Fruit fly (Drosophila melanogaster) whole organism, embryonic: ENCODE results near the gene CG15642.

Experiments used
- Adf1 ChIP-seq: fragments of 200-800 bp; sonication (Bioruptor generic); IDR thresholded peaks from 2 replicates; pipeline ENCODE4 v1.3.6; 2022; ENCODE audit warnings: missing biosample characterization, missing genetic modification characterization
- Antp ChIP-seq: fragments of 200-800 bp; sonication (Bioruptor generic); optimal IDR thresholded peaks from 3 replicates; lab custom pipeline; 2016; ENCODE audit warnings: missing biosample characterization, missing genetic modification characterization
- Atf3 ChIP-seq: fragments of 200-800 bp; sonication (Bioruptor generic); optimal IDR thresholded peaks from 3 replicates; lab custom pipeline; 2016; ENCODE audit warnings: missing biosample characterization, missing genetic modification characterization
- CG10267 ChIP-seq: fragments of 200-800 bp; sonication (Bioruptor generic); optimal IDR thresholded peaks from 2 replicates; lab custom pipeline; 2018; ENCODE audit warnings: missing biosample characterization, mild to moderate bottlenecking, missing genetic modification characterization, moderate library complexity
- CG10462 ChIP-seq: fragments of 200-800 bp; sonication (Bioruptor generic); optimal IDR thresholded peaks from 2 replicates; lab custom pipeline; 2016; ENCODE audit warnings: missing biosample characterization, missing genetic modification characterization
- CG11398 ChIP-seq: fragments of 200-800 bp; sonication (Bioruptor generic); optimal IDR thresholded peaks from 2 replicates; lab custom pipeline; 2016; ENCODE audit warnings: missing biosample characterization, missing genetic modification characterization
- CG12659 ChIP-seq: fragments of 200-800 bp; sonication (Bioruptor generic); optimal IDR thresholded peaks from 3 replicates; lab custom pipeline; 2017; ENCODE audit warnings: mild to moderate bottlenecking, missing biosample characterization, missing genetic modification reagents, missing genetic modification characterization
- CG12942 ChIP-seq: fragments of 200-800 bp; sonication (Bioruptor generic); optimal IDR thresholded peaks from 3 replicates; lab custom pipeline; 2016; ENCODE audit warnings: missing biosample characterization, missing genetic modification characterization
- CG13287 ChIP-seq: fragments of 200-800 bp; sonication (Bioruptor generic); IDR thresholded peaks from 2 replicates; pipeline ENCODE4 v1.3.6; 2022; ENCODE audit warnings: missing biosample characterization, missing genetic modification characterization; ENCODE audit not compliant: partially characterized antibody
- CG13894 ChIP-seq: fragments of 200-800 bp; sonication (Bioruptor generic); optimal IDR thresholded peaks from 3 replicates; lab custom pipeline; 2018; ENCODE audit warnings: missing biosample characterization, mild to moderate bottlenecking, missing genetic modification characterization, moderate library complexity
- CG14050 ChIP-seq: fragments of 200-800 bp; sonication (Bioruptor generic); IDR thresholded peaks from 3 replicates; pipeline ENCODE4 v1.3.6; 2022; ENCODE audit warnings: missing biosample characterization, missing genetic modification characterization
- CG17802 ChIP-seq: fragments of 200-800 bp; sonication (Bioruptor generic); optimal IDR thresholded peaks from 2 replicates; lab custom pipeline; 2018; ENCODE audit warnings: missing biosample characterization, mild to moderate bottlenecking, missing genetic modification characterization, moderate library complexity
- CG2199 ChIP-seq: fragments of 200-800 bp; sonication (Bioruptor generic); IDR thresholded peaks from 3 replicates; pipeline ENCODE4 v1.3.6; 2022; ENCODE audit warnings: missing biosample characterization, missing genetic modification characterization
- CG2712 ChIP-seq: fragments of 200-800 bp; optimal IDR thresholded peaks from 3 replicates; lab custom pipeline; 2019; ENCODE audit warnings: missing biosample characterization, mild to moderate bottlenecking, missing genetic modification characterization, moderate library complexity
- CG3407 ChIP-seq: fragments of 200-800 bp; sonication (Bioruptor generic); optimal IDR thresholded peaks from 2 replicates; lab custom pipeline; 2018; ENCODE audit warnings: missing biosample characterization, mild to moderate bottlenecking, missing genetic modification characterization
- CG34422 ChIP-seq: fragments of 200-800 bp; sonication (Bioruptor generic); IDR thresholded peaks from 3 replicates; pipeline ENCODE4 v1.3.6; 2022; ENCODE audit warnings: missing biosample characterization, missing genetic modification characterization
- CG42726 ChIP-seq: fragments of 200-800 bp; sonication (Bioruptor generic); IDR thresholded peaks from 2 replicates; pipeline ENCODE4 v1.3.6; 2022; ENCODE audit warnings: missing biosample characterization, missing genetic modification characterization; ENCODE audit not compliant: partially characterized antibody
- CG6175 ChIP-seq: fragments of 200-800 bp; sonication (Bioruptor generic); IDR thresholded peaks from 3 replicates; pipeline ENCODE4 v1.3.6; 2022; ENCODE audit warnings: missing biosample characterization, missing genetic modification characterization
- CG6272 ChIP-seq: fragments of 200-800 bp; sonication (Bioruptor generic); IDR thresholded peaks from 2 replicates; pipeline ENCODE4 v1.3.6; 2022; ENCODE audit warnings: missing biosample characterization, missing genetic modification characterization
- CG7963 ChIP-seq: fragments of 200-800 bp; sonication (Bioruptor generic); IDR thresholded peaks from 3 replicates; pipeline ENCODE4 v1.3.6; 2022; ENCODE audit warnings: missing biosample characterization, missing genetic modification characterization; ENCODE audit not compliant: partially characterized antibody
- CG8924 ChIP-seq: fragments of 200-800 bp; optimal IDR thresholded peaks from 3 replicates; lab custom pipeline; 2019; ENCODE audit warnings: missing biosample characterization, mild to moderate bottlenecking, missing genetic modification characterization, moderate library complexity
- Dad ChIP-seq: fragments of 200-800 bp; sonication (Bioruptor generic); optimal IDR thresholded peaks from 3 replicates; lab custom pipeline; 2016; ENCODE audit warnings: missing biosample characterization, missing genetic modification characterization
- Gsc ChIP-seq: fragments of 200-800 bp; sonication (Bioruptor generic); IDR thresholded peaks from 2 replicates; pipeline ENCODE4 v1.3.6; 2022; ENCODE audit warnings: missing biosample characterization, missing genetic modification characterization
- HLH3B ChIP-seq: fragments of 200-800 bp; sonication (Bioruptor generic); IDR thresholded peaks from 2 replicates; pipeline ENCODE4 v1.3.6; 2022; ENCODE audit warnings: missing biosample characterization, missing genetic modification characterization
- Hey ChIP-seq: fragments of 200-800 bp; sonication (Bioruptor generic); optimal IDR thresholded peaks from 3 replicates; lab custom pipeline; 2018; ENCODE audit warnings: missing biosample characterization, mild to moderate bottlenecking, missing genetic modification characterization
- HmgD ChIP-seq: fragments of 200-800 bp; sonication (Bioruptor generic); optimal IDR thresholded peaks from 3 replicates; lab custom pipeline; 2016; ENCODE audit warnings: missing biosample characterization, missing genetic modification characterization
- Hr3 ChIP-seq: fragments of 200-800 bp; sonication (Bioruptor generic); optimal IDR thresholded peaks from 3 replicates; lab custom pipeline; 2016; ENCODE audit warnings: missing biosample characterization, missing genetic modification characterization
- Lhr ChIP-seq: fragments of 200-800 bp; sonication (Bioruptor generic); optimal IDR thresholded peaks from 3 replicates; lab custom pipeline; 2017; ENCODE audit warnings: mild to moderate bottlenecking, missing biosample characterization, missing genetic modification reagents, missing genetic modification characterization
- Neu2 ChIP-seq: fragments of 200-800 bp; sonication (Bioruptor generic); optimal IDR thresholded peaks from 3 replicates; lab custom pipeline; 2016; ENCODE audit warnings: missing biosample characterization, missing genetic modification characterization, borderline replicate concordance
- Nf-YB ChIP-seq: fragments of 200-800 bp; sonication (Bioruptor generic); optimal IDR thresholded peaks from 3 replicates; lab custom pipeline; 2019; ENCODE audit warnings: missing biosample characterization, mild to moderate bottlenecking, missing genetic modification characterization, moderate library complexity
- Pdp1 ChIP-seq, 2 experiments: fragments of 200-800 bp; sonication (Bioruptor generic); optimal IDR thresholded peaks; 3 replicates each; lab custom pipeline; 2016; ENCODE audit warnings: missing biosample characterization in 2 of 2, missing genetic modification characterization in 2 of 2, mild to moderate bottlenecking in 1 of 2, moderate library complexity in 1 of 2
- Rfx ChIP-seq: fragments of 200-800 bp; sonication (Bioruptor generic); IDR thresholded peaks from 2 replicates; pipeline ENCODE4 v1.3.6; 2022; ENCODE audit warnings: missing biosample characterization, missing genetic modification characterization
- Scr ChIP-seq: fragments of 200-800 bp; sonication (Bioruptor generic); IDR thresholded peaks from 2 replicates; pipeline ENCODE4 v1.3.6; 2022; ENCODE audit warnings: missing biosample characterization, missing genetic modification characterization; ENCODE audit not compliant: partially characterized antibody
- Six4 ChIP-seq: fragments of 200-800 bp; sonication (Bioruptor generic); optimal IDR thresholded peaks from 2 replicates; lab custom pipeline; 2016; ENCODE audit warnings: missing biosample characterization, missing genetic modification characterization
- al ChIP-seq: fragments of 200-800 bp; sonication (Bioruptor generic); IDR thresholded peaks from 2 replicates; pipeline ENCODE4 v1.3.6; 2022; ENCODE audit warnings: missing biosample characterization, missing genetic modification characterization
- aop ChIP-seq: fragments of 200-800 bp; sonication (Bioruptor generic); IDR thresholded peaks from 2 replicates; pipeline ENCODE4 v1.3.6; 2022; ENCODE audit warnings: missing biosample characterization, missing genetic modification characterization
- corto ChIP-seq: fragments of 200-800 bp; sonication (Bioruptor generic); optimal IDR thresholded peaks from 2 replicates; lab custom pipeline; 2016; ENCODE audit warnings: missing biosample characterization, mild to moderate bottlenecking, missing genetic modification characterization, moderate library complexity
- dmrt99B ChIP-seq: fragments of 200-800 bp; sonication (Bioruptor generic); optimal IDR thresholded peaks from 2 replicates; lab custom pipeline; 2018; ENCODE audit warnings: missing biosample characterization, mild to moderate bottlenecking, missing genetic modification characterization, moderate library complexity
- ewg ChIP-seq: fragments of 200-800 bp; sonication (Bioruptor generic); optimal IDR thresholded peaks from 3 replicates; lab custom pipeline; 2017; ENCODE audit warnings: mild to moderate bottlenecking, missing biosample characterization, missing genetic modification reagents, missing genetic modification characterization
- gcm2 ChIP-seq: fragments of 200-800 bp; sonication (Bioruptor generic); optimal IDR thresholded peaks from 2 replicates; lab custom pipeline; 2016; ENCODE audit warnings: missing biosample characterization, missing genetic modification characterization
- grau ChIP-seq: fragments of 200-800 bp; optimal IDR thresholded peaks from 3 replicates; lab custom pipeline; 2019; ENCODE audit warnings: missing biosample characterization, mild to moderate bottlenecking, missing genetic modification characterization, moderate library complexity
- hb ChIP-seq: fragments of 200-800 bp; sonication (Bioruptor generic); IDR thresholded peaks from 3 replicates; pipeline ENCODE4 v1.3.6; 2022; ENCODE audit warnings: missing biosample characterization, missing genetic modification characterization; ENCODE audit not compliant: partially characterized antibody
- her ChIP-seq: fragments of 200-800 bp; sonication (Bioruptor generic); optimal IDR thresholded peaks from 2 replicates; lab custom pipeline; 2016; ENCODE audit warnings: missing biosample characterization, missing genetic modification characterization
- rib ChIP-seq: fragments of 200-800 bp; sonication (Bioruptor generic); IDR thresholded peaks from 2 replicates; pipeline ENCODE4 v1.3.6; 2022; ENCODE audit warnings: missing biosample characterization, missing genetic modification characterization
- salm ChIP-seq: fragments of 200-800 bp; sonication (Bioruptor generic); optimal IDR thresholded peaks from 2 replicates; lab custom pipeline; 2018; ENCODE audit warnings: missing biosample characterization, mild to moderate bottlenecking, missing genetic modification characterization
- sr ChIP-seq: fragments of 200-800 bp; sonication (Bioruptor generic); IDR thresholded peaks from 3 replicates; pipeline ENCODE4 v1.3.6; 2022; ENCODE audit warnings: missing biosample characterization, missing genetic modification characterization
- stc ChIP-seq: fragments of 200-800 bp; sonication (Bioruptor generic); IDR thresholded peaks from 2 replicates; pipeline ENCODE4 v1.3.6; 2022; ENCODE audit warnings: missing biosample characterization, missing genetic modification characterization
- trh ChIP-seq: fragments of 200-800 bp; sonication (Bioruptor generic); optimal IDR thresholded peaks from 2 replicates; lab custom pipeline; 2016; ENCODE audit warnings: missing biosample characterization, missing genetic modification characterization
- vvl ChIP-seq: fragments of 200-800 bp; sonication (Bioruptor generic); IDR thresholded peaks from 2 replicates; pipeline ENCODE4 v1.3.6; 2022; ENCODE audit warnings: missing biosample characterization, missing genetic modification characterization
- zen2 ChIP-seq: fragments of 200-800 bp; sonication (Bioruptor generic); IDR thresholded peaks from 3 replicates; pipeline ENCODE4 v1.3.6; 2022; ENCODE audit warnings: missing biosample characterization, missing genetic modification characterization; ENCODE audit not compliant: partially characterized antibody

Gene CG15642

DNA sequence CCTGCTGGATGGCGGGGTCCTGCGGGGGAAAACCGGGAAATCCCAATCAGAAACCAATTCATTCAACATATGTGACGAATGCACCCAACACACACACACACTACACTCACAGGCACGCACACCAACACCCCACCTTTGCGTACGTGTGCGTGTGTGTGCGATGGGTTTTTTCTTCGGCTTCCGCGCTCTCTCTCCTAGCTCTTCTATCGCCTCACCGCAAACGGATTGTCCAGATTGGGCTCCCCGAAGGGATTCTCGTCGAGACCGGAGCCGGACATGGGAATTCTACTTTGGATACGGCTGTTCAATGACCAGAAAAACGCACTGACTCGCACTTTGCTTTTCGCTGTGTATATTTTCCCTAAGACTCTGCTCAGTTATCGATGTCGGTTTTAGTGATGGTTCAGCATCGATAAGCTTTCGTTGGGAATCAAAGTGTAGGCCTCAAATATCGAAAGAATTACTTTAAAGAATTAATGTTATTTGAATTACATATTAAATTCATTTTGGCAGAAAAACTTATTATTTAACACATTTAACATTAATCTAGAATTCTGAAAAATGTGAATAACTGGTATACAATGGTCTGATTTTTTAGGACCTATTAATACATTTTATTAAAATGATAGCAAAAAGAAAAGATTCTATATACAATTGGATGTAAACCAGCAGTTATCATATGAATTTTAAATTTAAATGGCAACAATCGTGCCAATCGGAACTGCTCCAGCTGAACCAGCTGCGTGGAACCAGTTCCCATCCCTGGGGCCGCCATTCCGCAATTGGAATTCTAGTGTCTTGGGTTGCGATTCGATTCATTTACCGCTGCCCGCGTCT, 17.8 kb downstream of the CG15642 start, which contains the start of the genes Scamp and Ahcy (continued):
- TF ChIP-seq Gsc (GFP tag; lab: Robert Waterston, UW) = no peak
- no peak for TF ChIP-seq salm
- TF ChIP-seq zen2 (GFP tag; lab: Robert Waterston, UW) = no peak
- no peak for TF ChIP-seq dmrt99B
- no peak for TF ChIP-seq CG11398
- peak; percentile 39 for TF ChIP-seq CG10267 (tag; lab: Kevin White, UChicago)
- TF ChIP-seq Dad (GFP tag; lab: Kevin White, UChicago) = no peak
- TF ChIP-seq Antp = no peak
- TF ChIP-seq HmgD (GFP tag; lab: Kevin White, UChicago) = no peak
- no peak for TF ChIP-seq stc (GFP tag; lab: Robert Waterston, UW)
- peak; percentile 68 for TF ChIP-seq Scr (GFP tag; lab: Robert Waterston, UW)
- no peak for TF ChIP-seq vvl (GFP tag; lab: Robert Waterston, UW)
- TF ChIP-seq CG12659 (GFP tag; lab: Kevin White, UChicago) = peak; percentile 55
- TF ChIP-seq Neu2 (GFP tag; lab: Kevin White, UChicago) = no peak
- TF ChIP-seq CG14050 (GFP tag; lab: Robert Waterston, UW) = no peak
- TF ChIP-seq gcm2 (GFP tag; lab: Kevin White, UChicago) = no peak
- TF ChIP-seq CG2712 (tag; lab: Kevin White, UChicago) = peak; percentile 32
- TF ChIP-seq CG12942 = no peak
- peak; percentile 59 for TF ChIP-seq CG13287
- TF ChIP-seq CG34422 (GFP tag; lab: Robert Waterston, UW) = no peak
- TF ChIP-seq CG7963 = no peak
- no peak for TF ChIP-seq ewg (GFP tag; lab: Kevin White, UChicago)
- TF ChIP-seq CG6175 (GFP tag; lab: Robert Waterston, UW) = no peak
- no peak for TF ChIP-seq CG17802
- no peak for TF ChIP-seq HLH3B (GFP tag; lab: Robert Waterston, UW)
- TF ChIP-seq Nf-YB = no peak
- TF ChIP-seq rib (GFP tag; lab: Robert Waterston, UW) = no peak
- TF ChIP-seq Atf3 (GFP tag; lab: Kevin White, UChicago) = no peak
- TF ChIP-seq corto (GFP tag; lab: Kevin White, UChicago) = no peak
- no peak for TF ChIP-seq trh (GFP tag; lab: Kevin White, UChicago)
- no peak for TF ChIP-seq al (GFP tag; lab: Robert Waterston, UW)
- no peak for TF ChIP-seq Six4 (GFP tag; lab: Kevin White, UChicago)
- TF ChIP-seq Lhr (GFP tag; lab: Kevin White, UChicago) = no peak
- TF ChIP-seq CG2199 (GFP tag; lab: Robert Waterston, UW) = no peak
- TF ChIP-seq CG42726 (GFP tag; lab: Robert Waterston, UW) = no peak
- no peak for TF ChIP-seq CG10462
- TF ChIP-seq CG8924 = no peak
- TF ChIP-seq her (GFP tag; lab: Kevin White, UChicago) = no peak
- no peak for TF ChIP-seq CG3407 (GFP tag; lab: Kevin White, UChicago)
- no peak for TF ChIP-seq CG13894 (tag; lab: Kevin White, UChicago)
- no peak for TF ChIP-seq CG6272
- no peak for TF ChIP-seq Pdp1 (GFP tag; optimal IDR thresholded peaks at IDR 0.05; lab: Kevin White, UChicago)
- TF ChIP-seq aop (GFP tag; lab: Robert Waterston, UW) = no peak
- TF ChIP-seq Adf1 (GFP tag; lab: Robert Waterston, UW) = no peak
- TF ChIP-seq Rfx (GFP tag; lab: Robert Waterston, UW) = 0 out of 2 replicates have a peak, but pooled peaks have one; percentile 6
- no peak for TF ChIP-seq hb (GFP tag; lab: Robert Waterston, UW)
- TF ChIP-seq grau (tag; lab: Kevin White, UChicago) = peak; percentile 12
- TF ChIP-seq Hr3 = no peak
- TF ChIP-seq sr (GFP tag; lab: Robert Waterston, UW) = no peak
- TF ChIP-seq Hey (tag; lab: Kevin White, UChicago) = no peak
